Worm (Caenorhabditis elegans) whole organism, young adult: ENCODE measurements around the gene bbs-5.

ENCODE experiments used
- B0336.3 ChIP-seq: fragments of 200-800 bp; sonication (Bioruptor generic); IDR thresholded peaks from 2 replicates; pipeline ENCODE4 v1.3.6; 2022; ENCODE audit warnings: missing genetic modification characterization, missing compliant biosample characterization
- F57A8.1 ChIP-seq: fragments of 200-800 bp; sonication (Bioruptor generic); optimal IDR thresholded peaks from 2 replicates; lab custom pipeline; 2018; ENCODE audit warnings: mild to moderate bottlenecking, missing genetic modification characterization, moderate library complexity, missing compliant biosample characterization
- F57C9.4 ChIP-seq: sonication (generic microtip); optimal IDR thresholded peaks from 2 replicates; lab custom pipeline; 2017; ENCODE audit warnings: mild to moderate bottlenecking, missing genetic modification characterization, missing compliant biosample characterization
- ama-1 ChIP-seq, 3 experiments: fragments of 150-350 bp in 1 of 3; sonication (generic microtip) in 2 of 3; optimal IDR thresholded peaks; 2 replicates each; lab custom pipeline; 2014 to 2018; ENCODE audit warnings: missing biosample characterization in 2 of 3, missing genetic modification characterization in 2 of 3, missing genetic modification reagents in 2 of 3
- atf-7 ChIP-seq: sonication (generic microtip); optimal IDR thresholded peaks from 2 replicates; lab custom pipeline; 2017; ENCODE audit warnings: mild to moderate bottlenecking, missing genetic modification characterization, missing compliant biosample characterization
- attf-5 ChIP-seq: fragments of 200-800 bp; sonication (Bioruptor generic); optimal IDR thresholded peaks from 2 replicates; lab custom pipeline; 2018; ENCODE audit warnings: mild to moderate bottlenecking, missing genetic modification characterization, missing compliant biosample characterization
- ets-4 ChIP-seq: fragments of 200-800 bp; sonication (Bioruptor generic); optimal IDR thresholded peaks from 2 replicates; lab custom pipeline; 2018; ENCODE audit warnings: mild to moderate bottlenecking, missing genetic modification characterization, missing compliant biosample characterization
- hmg-20 ChIP-seq: fragments of 200-800 bp; sonication (Bioruptor generic); IDR thresholded peaks from 2 replicates; pipeline ENCODE4 v1.3.6; 2022; ENCODE audit warnings: missing genetic modification reagents, missing genetic modification characterization, missing compliant biosample characterization
- madf-10 ChIP-seq: sonication (generic microtip); optimal IDR thresholded peaks from 2 replicates; lab custom pipeline; 2016; ENCODE audit warnings: mild to moderate bottlenecking, missing genetic modification characterization, missing compliant biosample characterization
- nfya-1 ChIP-seq: sonication (generic microtip); optimal IDR thresholded peaks from 2 replicates; lab custom pipeline; 2017; ENCODE audit warnings: antibody characterized with exemption, missing compliant biosample characterization, missing genetic modification characterization, borderline replicate concordance; ENCODE audit not compliant: insufficient read depth
- pha-4 ChIP-seq: fragments of 150-350 bp; sonication (generic microtip); optimal IDR thresholded peaks from 2 replicates; lab custom pipeline; 2014; ENCODE audit warnings: missing biosample characterization, missing genetic modification reagents, missing genetic modification characterization
- sea-2 ChIP-seq: fragments of 200-800 bp; sonication (Bioruptor generic); IDR thresholded peaks from 2 replicates; pipeline ENCODE4 v1.3.6; 2022; ENCODE audit warnings: missing genetic modification characterization, missing compliant biosample characterization
- somi-1 ChIP-seq: fragments of 200-800 bp; sonication (Bioruptor generic); optimal IDR thresholded peaks from 2 replicates; lab custom pipeline; 2018; ENCODE audit warnings: mild to moderate bottlenecking, missing genetic modification characterization, missing compliant biosample characterization

ce11 chrIII:10311016-10311415 lies 49.4 kb upstream of the bbs-5 start, which contains the start of gene T07A5.7:
- TF ChIP-seq atf-7 (tag; lab: Kevin White, UChicago) (no peak), B0336.3 (GFP tag; lab: Robert Waterston, UW) (no peak), ama-1 (optimal IDR thresholded peaks at IDR 0.05; lab: Kevin White, UChicago) (no peak), ama-1 (GFP tag; optimal IDR thresholded peaks at IDR 0.05; lab: Kevin White, UChicago) (no peak), sea-2 (GFP tag; lab: Robert Waterston, UW) (no peak), madf-10 (no peak), nfya-1 (no peak), hmg-20 (GFP tag; lab: Robert Waterston, UW) (no peak), somi-1 (GFP tag; lab: Kevin White, UChicago) (no peak), attf-5 (GFP tag; lab: Kevin White, UChicago) (no peak), ets-4 (no peak), pha-4 (tag; lab: Kevin White, UChicago) (no peak), F57C9.4 (tag; lab: Kevin White, UChicago) (no peak), F57A8.1 (GFP tag; lab: Kevin White, UChicago) (no peak)
